Worm (Caenorhabditis elegans) whole organism, mixed stage, embryonic: ENCODE results near the gene C34E10.9.
A peak's percentile ranks its signal among the peaks of the same experiment; 100 is the strongest.

Experiments used
- M03D4.4 ChIP-seq: sonication (generic microtip); optimal IDR thresholded peaks from 2 replicates; lab custom pipeline; 2017; ENCODE audit warnings: mild to moderate bottlenecking, missing genetic modification characterization, missing compliant biosample characterization
- bed-3 ChIP-seq: fragments of 200-800 bp; sonication (Bioruptor generic); optimal IDR thresholded peaks from 3 replicates; lab custom pipeline; 2018; ENCODE audit warnings: mild to moderate bottlenecking, missing genetic modification characterization, moderate library complexity, missing compliant biosample characterization
- blmp-1 ChIP-seq: fragments of 150-350 bp; optimal IDR thresholded peaks from 2 replicates; lab custom pipeline; 2014; ENCODE audit warnings: missing biosample characterization, missing genetic modification characterization
- ceh-39 ChIP-seq: fragments of 150-350 bp; optimal IDR thresholded peaks from 2 replicates; lab custom pipeline; 2014; ENCODE audit warnings: missing biosample characterization, missing genetic modification characterization
- ceh-43 ChIP-seq: fragments of 200-800 bp; sonication (Bioruptor generic); optimal IDR thresholded peaks from 2 replicates; lab custom pipeline; 2018; ENCODE audit warnings: mild to moderate bottlenecking, missing genetic modification characterization, moderate library complexity, missing compliant biosample characterization
- ceh-83 ChIP-seq: fragments of 200-800 bp; sonication (Bioruptor generic); optimal IDR thresholded peaks from 2 replicates; lab custom pipeline; 2018; ENCODE audit warnings: mild to moderate bottlenecking, missing genetic modification characterization, missing compliant biosample characterization
- ces-1 ChIP-seq: fragments of 150-350 bp; optimal IDR thresholded peaks from 2 replicates; lab custom pipeline; 2014; ENCODE audit warnings: missing biosample characterization, missing genetic modification reagents, missing genetic modification characterization
- cnd-1 ChIP-seq: fragments of 200-800 bp; sonication (Bioruptor generic); optimal IDR thresholded peaks from 2 replicates; lab custom pipeline; 2018; ENCODE audit warnings: mild to moderate bottlenecking, missing genetic modification characterization, missing compliant biosample characterization
- drap-1 ChIP-seq: fragments of 200-800 bp; sonication (Bioruptor generic); optimal IDR thresholded peaks from 3 replicates; lab custom pipeline; 2018; ENCODE audit warnings: mild to moderate bottlenecking, missing genetic modification characterization, missing compliant biosample characterization
- elt-1 ChIP-seq: sonication (generic microtip); optimal IDR thresholded peaks from 2 replicates; lab custom pipeline; 2017; ENCODE audit warnings: missing genetic modification characterization, mild to moderate bottlenecking, missing compliant biosample characterization, antibody characterized with exemption, moderate library complexity, borderline replicate concordance; ENCODE audit not compliant: insufficient read depth
- elt-3 ChIP-seq: fragments of 150-350 bp; optimal IDR thresholded peaks from 2 replicates; lab custom pipeline; 2014; ENCODE audit warnings: missing biosample characterization, missing genetic modification characterization
- flh-1 ChIP-seq: fragments of 200-800 bp; sonication (Bioruptor generic); optimal IDR thresholded peaks from 2 replicates; lab custom pipeline; 2018; ENCODE audit warnings: mild to moderate bottlenecking, missing genetic modification characterization, moderate library complexity, missing compliant biosample characterization
- ham-2 ChIP-seq: fragments of 200-800 bp; sonication (Bioruptor generic); optimal IDR thresholded peaks from 2 replicates; lab custom pipeline; 2018; ENCODE audit warnings: mild to moderate bottlenecking, missing genetic modification characterization, missing compliant biosample characterization
- hlh-1 ChIP-seq: fragments of 150-350 bp; optimal IDR thresholded peaks from 2 replicates; lab custom pipeline; 2014; ENCODE audit warnings: missing biosample characterization, missing genetic modification reagents, missing genetic modification characterization
- lin-32 ChIP-seq: fragments of 200-800 bp; sonication (Bioruptor generic); optimal IDR thresholded peaks from 2 replicates; lab custom pipeline; 2018; ENCODE audit warnings: mild to moderate bottlenecking, missing genetic modification characterization, missing compliant biosample characterization
- lsy-2 ChIP-seq: fragments of 150-350 bp; optimal IDR thresholded peaks from 2 replicates; lab custom pipeline; 2014; ENCODE audit warnings: missing biosample characterization, missing genetic modification characterization
- mab-5 ChIP-seq: fragments of 150-350 bp; optimal IDR thresholded peaks from 2 replicates; lab custom pipeline; 2014; ENCODE audit warnings: missing biosample characterization, missing genetic modification characterization
- mep-1 ChIP-seq: fragments of 150-350 bp; optimal IDR thresholded peaks from 2 replicates; lab custom pipeline; 2017; ENCODE audit warnings: missing biosample characterization, missing genetic modification reagents, missing genetic modification characterization, inconsistent platforms
- nhr-2 ChIP-seq: fragments of 150-350 bp; optimal IDR thresholded peaks from 2 replicates; lab custom pipeline; 2014; ENCODE audit warnings: missing biosample characterization, missing genetic modification characterization
- nhr-237 ChIP-seq: fragments of 150-350 bp; optimal IDR thresholded peaks from 2 replicates; lab custom pipeline; 2014; ENCODE audit warnings: missing biosample characterization, missing genetic modification characterization
- nhr-76 ChIP-seq: sonication (generic microtip); optimal IDR thresholded peaks from 2 replicates; lab custom pipeline; 2017; ENCODE audit warnings: missing biosample characterization, missing genetic modification characterization
- pha-4 ChIP-seq: fragments of 150-350 bp; optimal IDR thresholded peaks from 2 replicates; lab custom pipeline; 2018; ENCODE audit warnings: missing biosample characterization, missing genetic modification reagents, missing genetic modification characterization
- snpc-4 ChIP-seq: fragments of 150-350 bp; optimal IDR thresholded peaks from 2 replicates; lab custom pipeline; 2014; ENCODE audit warnings: missing biosample characterization, missing genetic modification characterization
- sptf-1 ChIP-seq: sonication (generic microtip); optimal IDR thresholded peaks from 2 replicates; lab custom pipeline; 2017; ENCODE audit warnings: mild to moderate bottlenecking, missing genetic modification characterization, moderate library complexity, missing compliant biosample characterization
- tbx-8 ChIP-seq: fragments of 200-800 bp; sonication (Bioruptor generic); optimal IDR thresholded peaks from 2 replicates; lab custom pipeline; 2018; ENCODE audit warnings: mild to moderate bottlenecking, missing genetic modification characterization, moderate library complexity, missing compliant biosample characterization
- unc-120 ChIP-seq: sonication (generic microtip); optimal IDR thresholded peaks from 2 replicates; lab custom pipeline; 2017; ENCODE audit warnings: missing genetic modification characterization, missing compliant biosample characterization; ENCODE audit not compliant: poor library complexity, severe bottlenecking
- unc-39 ChIP-seq: fragments of 150-350 bp; optimal IDR thresholded peaks from 2 replicates; lab custom pipeline; 2014; ENCODE audit warnings: missing biosample characterization, missing genetic modification characterization
- unc-62 ChIP-seq: fragments of 150-350 bp; optimal IDR thresholded peaks from 2 replicates; lab custom pipeline; 2014; ENCODE audit warnings: missing biosample characterization, missing genetic modification reagents, missing genetic modification characterization
- zip-8 ChIP-seq: fragments of 150-350 bp; optimal IDR thresholded peaks from 2 replicates; lab custom pipeline; 2014; ENCODE audit warnings: missing biosample characterization, missing genetic modification characterization
- ztf-11 ChIP-seq: fragments of 150-350 bp; optimal IDR thresholded peaks from 2 replicates; lab custom pipeline; 2014; ENCODE audit warnings: missing biosample characterization, missing genetic modification characterization

C34E10.9 gene

DNA sequence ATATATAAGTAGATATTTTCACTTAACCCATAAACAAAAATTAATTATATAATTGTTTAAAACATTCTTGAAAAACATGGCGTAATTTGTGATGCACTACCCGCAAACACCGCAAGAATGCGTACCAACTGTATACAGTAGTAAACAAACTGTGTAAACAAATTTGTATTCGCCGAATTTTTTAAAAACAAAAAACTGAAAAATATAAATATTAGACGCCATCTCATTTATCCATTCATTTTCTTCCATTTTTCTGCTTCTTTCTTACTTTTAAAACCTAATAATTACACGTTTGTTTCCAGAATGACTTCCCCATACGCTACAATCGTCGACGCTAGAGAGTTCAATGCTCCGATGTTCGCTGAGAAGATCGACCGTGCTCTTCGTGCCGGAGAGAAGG is 37.9 kb downstream of the C34E10.9 start, which contains the start of gene nex-1:
nex-1 (plus strand) TSS at position 301 of the 400 bp plus-strand sequence.
- TF ChIP-seq lsy-2 (tag; lab: Kevin White, UChicago) (no peak), ceh-39 (no peak)
- TF ChIP-seq, all 35 proteins: peak for 0

ce11 chrIII:5224908-5225307 is 38.3 kb downstream of the C34E10.9 start:
- no peak for TF ChIP-seq nhr-2
- no peak for TF ChIP-seq cnd-1 (tag; lab: Kevin White, UChicago)
- TF ChIP-seq ham-2, result no peak
- no peak for TF ChIP-seq bed-3 (GFP tag; lab: Kevin White, UChicago)
- TF ChIP-seq nhr-76 (tag; lab: Kevin White, UChicago), result no peak
- no peak for TF ChIP-seq lin-32 (GFP tag; lab: Kevin White, UChicago)
- TF ChIP-seq unc-120 (tag; lab: Kevin White, UChicago), result no peak

DNA sequence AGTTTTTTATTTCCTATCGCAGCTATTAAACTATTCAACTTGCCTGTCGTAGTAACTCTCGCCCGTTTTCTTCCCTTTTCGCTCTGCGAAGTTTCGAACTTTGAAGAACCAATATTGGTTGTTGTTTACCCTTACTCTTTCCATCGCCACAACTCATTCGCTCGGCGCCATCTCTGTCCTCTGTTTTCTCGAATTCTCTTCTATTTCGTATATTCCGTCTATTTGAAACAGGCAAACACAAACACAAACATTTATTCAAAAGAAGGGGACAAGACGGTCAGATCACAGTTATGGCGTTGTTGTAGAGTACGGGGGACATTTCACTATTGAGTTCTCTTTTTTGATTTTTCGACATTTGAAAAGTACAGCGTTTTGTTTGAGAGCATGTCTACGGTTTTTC is 40.4 kb downstream of the C34E10.9 start:
- TF ChIP-seq lin-32 (GFP tag; lab: Kevin White, UChicago), result no peak
- peak; percentile 8 for TF ChIP-seq pha-4 (tag; lab: Kevin White, UChicago)

DNA sequence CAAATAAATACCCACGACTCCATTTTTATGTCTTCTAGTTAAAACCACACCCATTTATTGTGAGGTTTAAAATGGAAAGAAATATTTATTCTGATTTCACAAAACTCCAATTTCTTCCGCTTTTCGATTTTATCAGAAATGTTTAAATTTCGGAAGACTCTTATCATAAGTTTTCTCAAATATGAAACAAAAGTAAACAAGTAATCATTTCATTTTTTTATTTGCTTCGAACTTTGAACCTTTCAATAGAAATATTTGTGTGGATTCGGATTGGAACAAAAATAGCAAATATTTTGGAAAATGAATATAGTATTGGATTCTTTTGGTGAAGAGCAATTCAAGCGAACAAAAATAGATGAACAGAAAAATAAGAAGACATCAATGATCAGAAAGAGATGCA is 41.4 kb downstream of the C34E10.9 start:
- TF ChIP-seq ceh-43 (no peak), blmp-1 (no peak), mab-5 (tag; lab: Kevin White, UChicago) (no peak), lsy-2 (tag; lab: Kevin White, UChicago) (no peak), unc-39 (no peak), drap-1 (no peak), unc-62 (GFP tag; lab: Kevin White, UChicago) (no peak), elt-3 (tag; lab: Kevin White, UChicago) (no peak), elt-1 (tag; lab: Kevin White, UChicago) (no peak), hlh-1 (no peak), bed-3 (GFP tag; lab: Kevin White, UChicago) (no peak), mep-1 (tag; lab: Kevin White, UChicago) (no peak)

DNA sequence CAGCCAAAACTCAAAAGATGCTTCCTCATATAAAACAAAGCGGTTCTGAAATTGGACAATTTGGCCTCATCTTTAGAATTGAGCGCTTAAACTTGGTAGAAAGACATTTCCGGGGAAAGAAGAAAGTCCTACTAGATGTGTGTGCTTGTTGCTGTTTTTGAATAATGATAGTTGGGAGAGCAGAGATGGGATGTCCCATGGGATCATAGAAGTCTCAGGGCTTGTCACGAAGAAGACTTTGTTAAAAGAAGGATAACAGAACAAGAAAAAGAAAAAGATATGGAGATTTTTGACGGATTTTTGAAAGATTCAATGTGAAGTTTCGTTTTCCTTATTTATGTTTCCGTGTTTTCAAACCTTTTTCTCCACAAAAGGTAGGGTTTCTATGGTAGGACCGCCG is 44.5 kb downstream of the C34E10.9 start, which contains the start of gene ZC155.2:
ZC155.2 (plus strand) TSS at position 301 of the 400 bp plus-strand sequence.
- TF ChIP-seq flh-1 (GFP tag; lab: Kevin White, UChicago), result no peak
- TF ChIP-seq ztf-11 (tag; lab: Kevin White, UChicago), result no peak
- no peak for TF ChIP-seq ces-1
- no peak for TF ChIP-seq mep-1 (tag; lab: Kevin White, UChicago)
- no peak for TF ChIP-seq ham-2
- no peak for TF ChIP-seq unc-39

DNA sequence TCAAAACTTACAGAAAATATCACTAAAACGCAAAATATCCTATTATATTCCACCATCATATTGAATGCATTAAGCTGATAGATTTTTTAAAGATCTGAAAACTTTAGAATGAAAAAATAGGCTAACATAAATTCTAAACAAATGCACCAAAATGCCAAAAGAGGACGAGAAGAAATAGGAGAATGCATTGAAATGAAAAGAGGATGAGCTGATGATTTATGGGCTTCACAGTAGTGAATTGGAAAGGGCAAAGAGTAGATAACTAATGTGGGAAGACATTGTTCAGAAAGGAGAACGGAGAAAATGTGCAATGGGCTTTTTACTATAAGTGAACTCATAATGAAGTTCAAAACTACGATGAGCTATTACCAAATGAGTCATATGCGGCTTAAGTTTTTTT is 45.7 kb downstream of the C34E10.9 start, which contains the start of gene cutl-19:
cutl-19 (minus strand) TSS at position 101 of the 400 bp plus-strand sequence.
- no peak for TF ChIP-seq drap-1
- no peak for TF ChIP-seq snpc-4 (tag; lab: Kevin White, UChicago)
- no peak for TF ChIP-seq sptf-1 (tag; lab: Kevin White, UChicago)
- TF ChIP-seq ceh-83 (GFP tag; lab: Kevin White, UChicago), result no peak
- TF ChIP-seq unc-62 (GFP tag; lab: Kevin White, UChicago), result no peak
- TF ChIP-seq ham-2, result no peak
- no peak for TF ChIP-seq unc-39
- TF ChIP-seq ceh-39, result no peak
- no peak for TF ChIP-seq nhr-237 (tag; lab: Kevin White, UChicago)
- TF ChIP-seq cnd-1 (tag; lab: Kevin White, UChicago), result no peak
- no peak for TF ChIP-seq nhr-76 (tag; lab: Kevin White, UChicago)
- no peak for TF ChIP-seq nhr-2
- no peak for TF ChIP-seq M03D4.4
- no peak for TF ChIP-seq tbx-8 (GFP tag; lab: Kevin White, UChicago)
- no peak for TF ChIP-seq ceh-43
- no peak for TF ChIP-seq flh-1 (GFP tag; lab: Kevin White, UChicago)
- no peak for TF ChIP-seq mep-1 (tag; lab: Kevin White, UChicago)
- TF ChIP-seq zip-8 (tag; lab: Kevin White, UChicago), result no peak
